Worm (Caenorhabditis elegans): Measurements from ENCODE around the gene ocam-1.
A peak's percentile ranks its signal among the peaks of the same experiment; 100 is the strongest.
"Not testable (repeated sequence)": the region's sequence is repeated elsewhere in the genome, so short reads cannot be mapped to it uniquely, and the experiment has no call there.

The ocam-1 gene

ce11 chrV:14143634-14144033, 23.9 kb downstream of the ocam-1 start:
- TF ChIP-seq nhr-6 (tag; optimal IDR thresholded peaks at IDR 0.05) (no peak), dmd-4 (tag; optimal IDR thresholded peaks at IDR 0.05) (no peak), alr-1 (tag; optimal IDR thresholded peaks at IDR 0.05) (no peak), sma-9 (GFP tag; optimal IDR thresholded peaks at IDR 0.05) (peak; percentile 72), sma-9 (tag; optimal IDR thresholded peaks at IDR 0.05) (no peak), mab-5 (tag; optimal IDR thresholded peaks at IDR 0.05) (peak; percentile 66), lsy-2 (tag; optimal IDR thresholded peaks at IDR 0.05) (peak; percentile 8 to 67), mdl-1 (tag; optimal IDR thresholded peaks at IDR 0.05) (peak in 1 of 2 experiments; percentile 9), nhr-12 (tag; optimal IDR thresholded peaks at IDR 0.05) (no peak), nhr-129 (tag; optimal IDR thresholded peaks at IDR 0.05) (peak; percentile 39), Y55F3AM.14 (GFP tag; optimal IDR thresholded peaks at IDR 0.05) (peak; percentile 30), gmeb-1 (tag; optimal IDR thresholded peaks at IDR 0.05) (no peak), skn-1 (tag; optimal IDR thresholded peaks at IDR 0.05) (no peak), C34F6.9 (tag; optimal IDR thresholded peaks at IDR 0.05) (peak; percentile 82), ama-1 (optimal IDR thresholded peaks at IDR 0.05) (no peak), nhr-237 (tag; optimal IDR thresholded peaks at IDR 0.05) (peak; percentile 20), F13H6.1 (tag; optimal IDR thresholded peaks at IDR 0.05) (peak; percentile 40), unc-55 (GFP tag; optimal IDR thresholded peaks at IDR 0.05) (peak; percentile 81)

- TF ChIP-seq sma-9 (GFP tag; optimal IDR thresholded peaks at IDR 0.05) (no peak), sma-9 (tag; optimal IDR thresholded peaks at IDR 0.05) (no peak), mab-5 (tag; optimal IDR thresholded peaks at IDR 0.05) (no peak), elt-1 (tag; optimal IDR thresholded peaks at IDR 0.05) (no peak), nhr-23 (tag; optimal IDR thresholded peaks at IDR 0.05) (no peak)
These were observed 25.7 kb downstream of the ocam-1 start for ce11 chrV:14141846-14142245.

- TF ChIP-seq lsy-2 (tag; optimal IDR thresholded peaks at IDR 0.05), result peak in 1 of 2 experiments; percentile 21
- no peak for TF ChIP-seq lin-11 (tag; optimal IDR thresholded peaks at IDR 0.05)
- no peak for TF ChIP-seq mbf-1 (tag; optimal IDR thresholded peaks at IDR 0.05)
- TF ChIP-seq sma-9 (GFP tag; optimal IDR thresholded peaks at IDR 0.05), result peak; percentile 47
- no peak for TF ChIP-seq sma-9 (tag; optimal IDR thresholded peaks at IDR 0.05)
- peak; percentile 58 for TF ChIP-seq sem-4 (tag; optimal IDR thresholded peaks at IDR 0.05)
- TF ChIP-seq alr-1 (tag; optimal IDR thresholded peaks at IDR 0.05), result no peak
These were observed 26.8 kb downstream of the ocam-1 start for ce11 chrV:14140733-14141132.

DNA sequence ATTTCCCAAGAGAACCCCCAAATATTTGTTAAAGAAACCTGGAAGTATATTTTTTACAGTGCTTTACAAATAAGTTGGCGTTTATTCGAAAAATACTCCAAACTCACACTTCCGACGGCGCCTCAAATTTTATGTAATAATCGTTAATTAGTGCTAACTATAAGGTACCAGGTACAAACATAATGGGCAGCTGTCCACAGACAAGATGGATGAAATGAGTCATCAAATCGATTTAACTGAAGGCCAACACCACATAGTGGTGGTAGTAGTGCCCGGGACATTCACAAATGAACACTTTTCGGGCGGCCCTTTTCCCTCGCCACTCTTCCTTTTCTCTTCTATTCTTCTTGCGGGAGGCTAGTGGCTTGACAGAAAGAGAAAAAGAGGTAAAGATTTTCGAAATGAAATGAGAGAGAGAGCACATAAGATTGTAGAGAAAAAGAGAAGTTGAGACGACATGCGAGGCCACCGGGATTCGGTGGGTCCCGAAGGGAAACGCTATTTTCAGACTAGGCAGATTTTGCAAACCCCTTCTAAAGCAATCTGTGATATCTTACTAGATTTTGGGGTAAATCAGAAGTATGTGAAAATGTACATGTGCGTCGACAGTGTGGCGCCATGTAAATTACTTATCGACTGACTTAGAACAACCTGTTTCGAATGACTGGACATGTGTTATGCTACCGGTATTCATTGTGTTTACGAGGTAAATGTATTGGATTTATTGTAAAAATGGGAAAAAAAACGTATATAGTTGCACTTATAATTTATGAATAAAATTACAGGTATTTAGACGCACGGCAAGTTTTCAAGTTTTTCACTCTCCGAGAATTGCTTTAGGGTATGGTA, 28.1 kb downstream of the ocam-1 start:
- TF ChIP-seq sma-3 (GFP tag; optimal IDR thresholded peaks at IDR 0.05) (peak; percentile 34), C34F6.9 (tag; optimal IDR thresholded peaks at IDR 0.05) (peak; percentile 46), R02D3.7 (tag; optimal IDR thresholded peaks at IDR 0.05) (no peak), lsy-2 (tag; optimal IDR thresholded peaks at IDR 0.05) (peak in 1 of 2 experiments; percentile 16), crh-2 (tag; optimal IDR thresholded peaks at IDR 0.05) (no peak), nhr-6 (tag; optimal IDR thresholded peaks at IDR 0.05) (no peak), mdl-1 (tag; optimal IDR thresholded peaks at IDR 0.05) (no peak), nhr-129 (tag; optimal IDR thresholded peaks at IDR 0.05) (peak; percentile 53), sem-4 (tag; optimal IDR thresholded peaks at IDR 0.05) (no peak), elt-1 (tag; optimal IDR thresholded peaks at IDR 0.05) (no peak), blmp-1 (tag; optimal IDR thresholded peaks at IDR 0.05; ENCODE audit: insufficient read depth) (peak; percentile 19), mab-5 (tag; optimal IDR thresholded peaks at IDR 0.05) (no peak), ztf-1 (GFP tag; conservative IDR thresholded peaks at IDR 0.05) (no peak), nhr-25 (tag; optimal IDR thresholded peaks at IDR 0.05) (peak; percentile 10), sma-9 (GFP tag; optimal IDR thresholded peaks at IDR 0.05) (peak; percentile 11), sma-9 (tag; optimal IDR thresholded peaks at IDR 0.05) (no peak), fos-1 (tag; optimal IDR thresholded peaks at IDR 0.05) (peak; percentile 36)

DNA sequence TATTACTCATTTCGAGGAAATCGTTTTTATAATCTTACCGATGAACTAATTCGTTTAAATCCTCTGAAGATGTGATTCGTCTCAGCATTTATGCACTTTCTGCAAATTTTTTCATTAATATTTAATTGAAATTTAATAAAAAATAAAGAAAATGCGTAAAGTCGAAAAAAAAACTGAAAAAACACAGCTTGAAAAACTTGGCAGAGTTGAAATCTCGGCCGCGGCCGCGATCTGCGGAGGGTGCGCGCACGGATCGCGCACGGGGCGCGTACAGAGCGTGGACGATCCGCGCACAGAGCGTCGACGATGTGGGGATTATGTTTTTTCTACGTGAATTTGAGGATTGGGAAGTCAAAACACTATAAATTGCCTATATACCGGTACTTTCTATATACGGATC, 29.8 kb downstream of the ocam-1 start, which contains the start of gene AH10.4:
AH10.4 (minus strand) TSS at position 101 of the 400 bp plus-strand sequence.
- not testable (repeated sequence) for TF ChIP-seq mab-5, aly-2, peb-1 (tag; optimal IDR thresholded peaks at IDR 0.05)

All from whole organism, L2 larva.